Fruit fly (Drosophila melanogaster) whole organism: ENCODE results near the gene MED15.

ENCODE experiments used
- CG8478 ChIP-seq: fragments of >200 bp; optimal IDR thresholded peaks from 2 replicates; lab custom pipeline; 2018; ENCODE audit warnings: inconsistent platforms
- Dll ChIP-seq: fragments of >200 bp; optimal IDR thresholded peaks from 2 replicates; lab custom pipeline; 2017
- EcR ChIP-seq, 2 experiments: fragments of >200 bp; optimal IDR thresholded peaks; 2 replicates each; lab custom pipeline; 2017; ENCODE audit warnings: missing biosample characterization in 2 of 2, missing genetic modification characterization in 2 of 2, missing genetic modification reagents in 2 of 2
- pan ChIP-seq: fragments of >200 bp; optimal IDR thresholded peaks from 2 replicates; lab custom pipeline; 2017
- psq ChIP-seq: fragments of >200 bp; optimal IDR thresholded peaks from 2 replicates; lab custom pipeline; 2017
- usp ChIP-seq: fragments of >200 bp; optimal IDR thresholded peaks from 2 replicates; lab custom pipeline; 2017; ENCODE audit warnings: missing biosample characterization, missing genetic modification characterization, mixed read lengths

The MED15 gene

DNA sequence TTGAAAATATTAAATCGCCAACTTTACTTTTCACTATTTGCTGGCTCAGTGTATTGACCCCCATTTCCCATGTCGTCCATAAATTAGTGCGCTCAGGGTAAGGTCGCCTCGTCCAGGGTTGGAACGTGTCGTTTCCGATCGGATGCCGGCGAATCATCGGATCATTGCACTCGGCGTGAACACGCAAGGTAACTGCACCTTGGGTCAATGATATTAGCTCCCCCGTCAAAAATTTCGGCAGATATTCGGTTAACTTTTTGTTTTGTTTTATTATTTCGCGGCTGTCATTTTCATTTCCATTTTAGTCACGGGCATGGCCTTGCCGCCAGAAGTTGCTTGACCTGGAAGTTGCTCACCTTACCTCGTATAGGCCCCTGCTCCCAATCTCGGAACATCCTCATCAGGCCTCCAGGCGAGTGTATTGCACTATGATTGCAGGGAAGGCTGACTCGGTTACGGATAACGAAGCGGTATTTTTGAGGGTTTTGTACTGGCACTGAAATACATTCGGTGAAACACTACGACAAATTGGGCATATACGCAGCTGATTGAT is 15.8 kb downstream of the MED15 start:
- no peak for TF ChIP-seq CG8478 (lab: Kevin White, UChicago)
- peak in 1 of 2 experiments; percentile 28 for TF ChIP-seq EcR (GFP tag; optimal IDR thresholded peaks at IDR 0.05; lab: Kevin White, UChicago)

DNA sequence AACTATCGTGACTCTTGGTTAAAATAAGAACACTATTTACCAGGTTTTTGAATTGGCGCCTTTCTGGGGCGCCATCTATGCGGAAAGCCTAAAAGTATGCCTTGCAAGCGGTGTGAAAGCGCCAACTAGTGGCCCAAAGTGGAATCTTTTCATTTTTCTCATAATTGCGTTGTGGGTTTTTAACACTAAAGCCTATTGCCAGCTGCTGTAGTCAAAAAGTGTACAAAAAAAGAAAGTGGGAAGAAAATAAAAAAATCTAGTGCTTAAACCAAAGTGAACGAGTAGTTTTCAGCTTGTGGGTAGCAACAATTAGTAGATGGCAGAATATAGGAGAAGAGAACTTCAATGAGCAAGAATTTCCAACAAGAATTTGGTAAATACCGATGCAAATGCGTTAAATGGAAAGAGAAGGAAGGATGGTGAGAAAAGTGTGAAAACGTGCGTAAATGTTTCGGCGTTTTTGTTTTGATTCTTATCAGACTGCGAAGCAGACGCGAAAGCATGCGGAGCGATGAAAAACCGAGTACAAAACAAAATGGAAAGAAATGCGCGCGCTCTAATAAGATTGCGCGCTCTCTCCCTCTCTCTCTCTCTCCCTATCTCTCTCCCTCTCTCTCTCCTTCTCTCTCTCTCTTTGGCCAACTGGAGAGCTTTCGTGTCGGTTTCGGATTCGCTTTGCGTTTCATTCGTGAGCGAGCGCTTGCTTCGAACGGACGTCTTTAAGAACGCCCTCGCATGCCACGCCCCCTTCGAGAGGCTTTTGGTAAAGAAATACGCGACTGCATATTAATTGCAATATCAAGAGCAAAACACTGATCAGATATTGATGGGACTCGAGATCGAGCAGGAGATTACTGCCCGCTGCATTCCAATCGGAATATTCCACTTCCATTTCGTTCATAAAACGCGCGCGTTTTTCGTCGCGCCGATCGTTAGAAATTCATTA is 17.6 kb downstream of the MED15 start:
- TF ChIP-seq EcR (GFP tag; optimal IDR thresholded peaks at IDR 0.05; lab: Kevin White, UChicago) (no peak), psq (lab: Kevin White, UChicago) (peak; percentile 73), pan (no peak), Dll (lab: Kevin White, UChicago) (peak; percentile 100), usp (no peak), CG8478 (lab: Kevin White, UChicago) (peak; percentile 19)

DNA sequence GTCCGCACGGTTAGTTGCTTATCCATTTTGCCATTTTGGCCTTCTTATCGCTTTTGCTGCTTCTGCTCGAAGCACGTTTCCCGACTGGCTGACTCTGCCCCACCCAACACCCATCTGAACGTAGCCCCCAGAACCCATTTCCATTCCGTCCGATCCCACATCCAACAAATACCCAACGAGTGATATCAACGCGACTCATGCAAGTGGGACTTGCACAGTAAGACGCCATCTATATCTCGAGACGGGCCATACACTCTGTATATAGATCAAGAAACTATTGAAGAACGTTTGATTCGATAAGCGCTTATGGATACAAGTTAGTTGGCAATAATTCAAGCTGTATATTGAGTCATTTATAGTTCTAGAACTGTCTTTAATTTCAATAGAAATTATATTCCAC is 19.4 kb downstream of the MED15 start:
- TF ChIP-seq CG8478 (lab: Kevin White, UChicago) (no peak), Dll (lab: Kevin White, UChicago) (no peak), usp (no peak), pan (no peak)

DNA sequence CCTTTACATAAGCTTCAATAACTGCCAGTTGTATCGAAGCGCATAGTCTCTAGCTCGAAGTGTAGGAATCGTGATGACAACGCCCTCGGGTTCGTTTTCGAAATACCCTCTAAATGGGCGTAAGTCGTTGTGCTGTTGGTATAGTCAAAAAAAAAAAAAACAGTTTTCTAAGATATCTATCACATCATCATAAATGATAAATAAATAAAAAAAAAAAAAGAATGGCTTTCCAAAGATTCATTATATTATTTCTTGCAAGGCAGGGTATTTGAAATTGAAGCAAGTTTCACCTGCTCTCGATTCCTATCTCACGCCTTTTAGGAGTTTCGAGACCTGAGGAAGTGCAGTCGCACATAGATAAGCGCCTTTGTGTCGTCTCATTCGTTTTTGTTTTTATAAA is 20.5 kb downstream of the MED15 start:
- TF ChIP-seq psq (lab: Kevin White, UChicago) = no peak

DNA sequence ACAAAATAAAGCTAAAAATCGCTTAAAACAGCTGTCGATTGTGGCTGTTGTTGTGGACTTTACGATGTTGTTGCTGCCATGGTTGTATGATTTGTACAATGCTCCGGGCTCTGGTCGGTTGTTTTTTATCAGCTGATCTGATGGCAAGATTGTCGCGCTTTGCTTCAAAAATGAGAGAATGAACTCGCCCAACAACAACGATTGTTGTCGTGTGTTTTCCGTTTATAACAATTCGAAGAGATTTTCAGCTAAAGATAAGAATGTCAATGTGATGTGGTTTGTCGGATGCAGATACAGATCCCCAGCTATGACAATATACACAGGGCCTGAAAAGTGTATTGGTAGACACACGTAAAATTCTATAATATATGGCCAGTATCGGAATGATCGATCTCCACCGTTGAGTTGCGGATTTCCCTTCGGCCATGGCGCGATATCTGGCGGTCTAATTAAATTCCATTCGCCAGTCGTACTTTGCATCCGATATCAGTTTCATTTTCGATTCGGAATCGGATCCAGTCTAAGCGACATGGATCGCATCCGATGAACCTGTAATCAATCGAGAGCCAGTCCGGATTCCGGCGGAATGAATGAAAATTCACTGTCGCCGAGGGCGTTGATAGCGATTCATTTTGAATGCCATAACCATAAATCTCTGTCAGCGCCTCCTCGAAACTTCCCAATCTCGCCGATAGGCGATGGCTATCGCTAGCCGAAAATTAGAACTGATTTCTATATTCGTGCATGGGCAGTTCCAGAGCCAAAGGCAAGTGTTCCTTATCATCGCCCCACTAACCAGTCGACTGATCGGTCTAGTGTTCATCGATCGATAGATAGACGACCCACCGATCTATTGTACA is 22.8 kb downstream of the MED15 start:
- TF ChIP-seq psq (lab: Kevin White, UChicago) (no peak), CG8478 (lab: Kevin White, UChicago) (no peak), Dll (lab: Kevin White, UChicago) (no peak), pan (no peak), EcR (GFP tag; optimal IDR thresholded peaks at IDR 0.05; lab: Kevin White, UChicago) (no peak), usp (no peak)

DNA sequence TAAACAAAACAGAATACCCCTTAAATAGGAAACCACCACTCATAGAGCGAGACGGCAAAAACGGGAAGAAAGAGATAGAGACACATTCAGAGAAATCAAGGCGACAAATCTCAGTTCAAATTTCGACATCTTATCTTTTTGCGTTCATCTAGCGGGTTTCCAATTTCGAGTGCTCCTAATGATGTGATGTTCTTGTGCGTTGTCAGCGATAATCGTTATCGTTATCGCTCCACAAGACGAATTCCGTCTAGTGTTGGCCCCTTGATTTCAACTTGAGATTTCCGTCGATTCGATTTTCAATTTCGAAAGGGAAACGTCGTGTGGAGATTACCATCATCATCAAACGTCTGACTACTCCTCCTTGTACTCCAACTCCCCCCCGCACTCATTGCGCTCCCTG is 23.6 kb downstream of the MED15 start:
- TF ChIP-seq CG8478 (lab: Kevin White, UChicago) (no peak), EcR (GFP tag; optimal IDR thresholded peaks at IDR 0.05; lab: Kevin White, UChicago) (no peak), Dll (lab: Kevin White, UChicago) (no peak), psq (lab: Kevin White, UChicago) (no peak), pan (no peak), usp (no peak)

DNA sequence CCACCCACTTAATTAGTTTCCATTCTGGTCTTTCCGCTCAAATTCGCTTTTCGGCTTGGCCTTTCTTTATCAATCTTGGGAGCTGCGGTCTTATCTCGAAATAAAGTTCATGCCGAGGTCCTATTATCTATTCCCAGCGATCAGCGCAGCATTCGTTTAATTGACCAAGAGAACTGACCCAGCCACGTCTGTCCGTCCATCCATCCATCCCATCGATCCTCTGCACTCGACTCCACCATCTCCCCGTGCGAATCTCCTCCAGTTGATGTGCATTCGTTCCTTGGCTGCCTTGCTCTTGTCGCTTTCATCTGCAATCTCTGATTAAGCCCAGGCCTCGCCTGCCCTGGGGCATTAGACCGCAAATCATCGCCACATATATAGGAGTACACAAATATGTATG is 24.0 kb downstream of the MED15 start:
- TF ChIP-seq psq (lab: Kevin White, UChicago) = no peak
- no peak for TF ChIP-seq Dll (lab: Kevin White, UChicago)
- TF ChIP-seq pan = no peak

DNA sequence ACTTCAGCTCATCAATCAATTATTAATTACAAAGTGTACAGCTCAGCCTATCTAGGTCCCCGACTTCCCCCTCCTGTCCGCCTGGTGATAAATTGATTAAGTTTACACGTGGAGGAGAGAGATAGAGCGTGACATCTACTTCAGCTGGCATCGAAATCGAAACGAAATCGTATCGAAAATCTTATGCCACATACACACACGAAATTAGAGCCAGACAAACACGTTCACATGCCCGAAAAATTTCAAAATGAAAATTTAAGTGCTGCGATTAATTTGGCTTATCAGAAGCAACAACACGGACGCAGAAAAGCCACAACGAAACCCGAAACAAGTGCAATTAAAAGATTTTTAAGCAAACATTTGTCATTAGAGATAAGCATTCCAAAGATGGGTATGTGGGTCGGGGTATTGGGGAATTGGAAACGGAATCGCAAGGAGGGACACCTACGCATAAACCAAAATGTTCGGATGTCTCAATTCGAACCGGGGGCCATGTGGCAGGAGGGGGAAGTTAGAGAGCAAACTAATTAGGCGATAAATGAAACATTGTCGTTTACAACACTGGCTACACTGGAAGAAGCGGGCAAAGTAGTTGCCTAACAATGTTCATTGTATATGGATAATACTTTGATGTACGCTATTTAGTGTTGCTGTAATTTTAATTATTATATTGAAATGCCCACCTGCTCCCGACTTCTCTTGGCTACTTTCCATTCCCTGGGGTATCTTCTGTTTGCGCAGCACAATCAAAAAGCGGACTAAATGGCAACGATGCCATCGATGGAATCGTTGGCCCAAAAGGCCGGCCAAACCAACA is 25.1 kb downstream of the MED15 start:
- no peak for TF ChIP-seq psq (lab: Kevin White, UChicago)

DNA sequence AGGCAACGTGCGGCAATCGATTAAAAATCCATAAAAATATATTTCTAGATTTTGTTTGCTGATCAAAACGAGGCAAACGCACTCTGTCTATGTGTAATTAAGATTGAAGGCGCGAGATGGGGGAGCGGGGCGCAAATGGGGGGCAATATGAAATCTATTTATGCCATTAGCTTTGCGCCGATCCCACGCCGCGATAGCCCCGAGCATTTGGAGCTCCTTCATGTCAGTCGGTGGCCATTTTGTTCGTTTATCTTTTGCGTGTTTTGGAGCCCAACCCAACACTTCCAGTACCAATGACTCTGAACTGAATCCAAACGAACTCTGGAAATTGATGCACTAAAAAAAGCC is 25.6 kb downstream of the MED15 start:
- no peak for TF ChIP-seq Dll (lab: Kevin White, UChicago)
- no peak for TF ChIP-seq pan
- no peak for TF ChIP-seq EcR (GFP tag; optimal IDR thresholded peaks at IDR 0.05; lab: Kevin White, UChicago)
- TF ChIP-seq psq (lab: Kevin White, UChicago) = no peak
- no peak for TF ChIP-seq CG8478 (lab: Kevin White, UChicago)
- no peak for TF ChIP-seq usp

DNA sequence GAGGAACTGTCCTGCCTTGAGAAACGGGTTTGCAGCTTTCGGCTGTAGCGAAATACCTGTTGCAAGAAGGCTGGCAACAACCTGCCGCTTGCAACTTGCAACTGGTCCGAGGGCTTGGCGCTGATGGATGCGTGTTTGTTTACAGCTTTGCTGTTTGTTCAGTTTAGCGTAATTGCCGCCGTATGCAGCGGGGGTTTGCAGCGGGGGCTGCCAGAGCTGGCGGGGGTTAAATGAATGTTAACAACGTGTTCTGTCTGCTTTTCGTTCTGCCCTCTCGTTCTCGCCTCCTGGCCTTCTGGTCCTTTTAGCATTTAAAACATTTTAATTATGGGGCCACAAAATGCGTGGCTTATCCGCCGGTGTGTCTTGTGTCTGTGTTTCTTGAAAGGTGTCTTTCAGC is 27.1 kb downstream of the MED15 start:
- TF ChIP-seq Dll (lab: Kevin White, UChicago) (peak; percentile 49), pan (no peak)

DNA sequence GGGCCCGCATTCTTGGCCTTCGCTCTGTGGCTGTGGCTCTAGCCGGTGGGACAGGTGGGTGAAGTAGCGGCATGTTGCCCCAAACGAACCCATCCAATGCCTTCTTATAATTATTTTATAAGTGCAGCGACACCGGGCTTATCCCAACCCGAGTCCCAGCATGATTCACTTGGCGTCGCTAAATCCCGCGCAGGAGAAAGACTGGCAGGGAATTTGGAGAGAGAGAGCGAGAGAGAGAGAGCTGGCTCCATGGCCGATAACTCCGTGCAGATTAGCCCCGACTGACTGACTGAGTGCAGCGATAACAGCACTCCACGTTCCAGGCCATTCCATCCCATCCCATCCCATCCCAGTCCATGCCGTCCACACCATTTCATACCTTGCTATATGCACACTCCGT is 28.8 kb downstream of the MED15 start:
- TF ChIP-seq EcR (GFP tag; optimal IDR thresholded peaks at IDR 0.05; lab: Kevin White, UChicago) (no peak), CG8478 (lab: Kevin White, UChicago) (no peak), pan (no peak), psq (lab: Kevin White, UChicago) (no peak), Dll (lab: Kevin White, UChicago) (no peak), usp (no peak)

DNA sequence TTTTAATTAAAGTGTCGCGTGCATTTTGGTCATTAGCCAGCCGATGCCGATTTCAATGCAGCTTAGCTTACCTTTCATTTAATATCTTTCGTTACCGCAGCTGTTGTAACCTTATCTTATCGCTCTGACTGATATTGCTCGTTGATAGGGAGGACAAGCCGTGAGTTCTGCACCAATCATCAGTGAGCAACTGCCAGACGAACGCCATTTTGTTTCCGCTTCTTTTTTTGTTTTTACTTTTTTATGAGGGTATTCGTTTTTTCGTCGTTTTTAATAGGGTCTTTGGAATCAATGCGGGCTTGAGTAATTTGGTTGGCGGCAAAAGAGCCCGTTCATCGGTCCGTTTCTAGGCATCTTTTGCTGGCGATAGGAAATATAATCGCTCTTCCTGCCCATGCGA is 32.2 kb downstream of the MED15 start:
- TF ChIP-seq psq (lab: Kevin White, UChicago) (no peak), Dll (lab: Kevin White, UChicago) (no peak), CG8478 (lab: Kevin White, UChicago) (no peak), usp (no peak), pan (no peak)
